Fruit fly (Drosophila melanogaster) whole organism, embryonic: Measurements from ENCODE around the gene CG6195.

Experiments used
- ATbp ChIP-seq: fragments of 200-800 bp; sonication (Bioruptor generic); optimal IDR thresholded peaks from 2 replicates; lab custom pipeline; 2017; ENCODE audit warnings: missing biosample characterization, mild to moderate bottlenecking, missing genetic modification characterization, missing genetic modification reagents
- B-H1 ChIP-seq: fragments of 200-800 bp; sonication (Bioruptor generic); IDR thresholded peaks from 3 replicates; pipeline ENCODE4 v1.3.6; 2022; ENCODE audit warnings: missing biosample characterization, missing genetic modification characterization
- Bdp1 ChIP-seq: fragments of 200-800 bp; sonication (Bioruptor generic); optimal IDR thresholded peaks from 3 replicates; lab custom pipeline; 2016; ENCODE audit warnings: missing biosample characterization, missing genetic modification characterization
- Bteb2 ChIP-seq: fragments of 200-800 bp; sonication (Bioruptor generic); optimal IDR thresholded peaks from 2 replicates; lab custom pipeline; 2016; ENCODE audit warnings: missing biosample characterization, missing genetic modification characterization
- CG10267 ChIP-seq: fragments of 200-800 bp; sonication (Bioruptor generic); optimal IDR thresholded peaks from 2 replicates; lab custom pipeline; 2018; ENCODE audit warnings: missing biosample characterization, mild to moderate bottlenecking, missing genetic modification characterization, moderate library complexity
- CG10321 ChIP-seq: fragments of 200-800 bp; sonication (Bioruptor generic); IDR thresholded peaks from 2 replicates; pipeline ENCODE4 v1.3.6; 2022; ENCODE audit warnings: missing biosample characterization, missing genetic modification characterization
- CG12155 ChIP-seq: fragments of 200-800 bp; sonication (Bioruptor generic); optimal IDR thresholded peaks from 3 replicates; lab custom pipeline; 2016; ENCODE audit warnings: missing biosample characterization, missing genetic modification characterization
- CG12942 ChIP-seq: fragments of 200-800 bp; sonication (Bioruptor generic); optimal IDR thresholded peaks from 3 replicates; lab custom pipeline; 2016; ENCODE audit warnings: missing biosample characterization, missing genetic modification characterization
- CG14710 ChIP-seq: fragments of 200-800 bp; sonication (Bioruptor generic); optimal IDR thresholded peaks from 3 replicates; lab custom pipeline; 2019; ENCODE audit warnings: missing biosample characterization, mild to moderate bottlenecking, missing genetic modification characterization, moderate library complexity
- CG15011 ChIP-seq: fragments of 200-800 bp; sonication (Bioruptor generic); optimal IDR thresholded peaks from 3 replicates; lab custom pipeline; 2018; ENCODE audit warnings: missing biosample characterization, mild to moderate bottlenecking, missing genetic modification characterization
- CG15073 ChIP-seq: fragments of 200-800 bp; sonication (Bioruptor generic); optimal IDR thresholded peaks from 2 replicates; lab custom pipeline; 2016; ENCODE audit warnings: missing biosample characterization, missing genetic modification characterization
- CG15601 ChIP-seq: fragments of 200-800 bp; sonication (Bioruptor generic); optimal IDR thresholded peaks from 3 replicates; lab custom pipeline; 2019; ENCODE audit warnings: missing biosample characterization, mild to moderate bottlenecking, missing genetic modification characterization, moderate library complexity
- CG16813 ChIP-seq: fragments of 200-800 bp; sonication (Bioruptor generic); IDR thresholded peaks from 3 replicates; pipeline ENCODE4 v1.3.6; 2022; ENCODE audit warnings: missing biosample characterization, missing genetic modification characterization; ENCODE audit not compliant: partially characterized antibody
- CG16863 ChIP-seq: fragments of 200-800 bp; sonication (Bioruptor generic); optimal IDR thresholded peaks from 3 replicates; lab custom pipeline; 2016; ENCODE audit warnings: missing biosample characterization, missing genetic modification characterization
- CG32767 ChIP-seq: fragments of 200-800 bp; sonication (Bioruptor generic); IDR thresholded peaks from 2 replicates; pipeline ENCODE4 v1.3.6; 2022; ENCODE audit warnings: missing biosample characterization, missing genetic modification characterization
- CG43689 ChIP-seq: fragments of 200-800 bp; sonication (Bioruptor generic); IDR thresholded peaks from 2 replicates; pipeline ENCODE4 v1.3.6; 2022; ENCODE audit warnings: missing biosample characterization, missing genetic modification characterization
- CG5953 ChIP-seq: fragments of 200-800 bp; sonication (Bioruptor generic); IDR thresholded peaks from 2 replicates; pipeline ENCODE4 v1.3.6; 2022; ENCODE audit warnings: missing biosample characterization, missing genetic modification characterization
- CG6765 ChIP-seq: fragments of 200-800 bp; sonication (Bioruptor generic); optimal IDR thresholded peaks from 3 replicates; lab custom pipeline; 2017; ENCODE audit warnings: missing biosample characterization, mild to moderate bottlenecking, missing genetic modification characterization
- CG7963 ChIP-seq: fragments of 200-800 bp; sonication (Bioruptor generic); IDR thresholded peaks from 3 replicates; pipeline ENCODE4 v1.3.6; 2022; ENCODE audit warnings: missing biosample characterization, missing genetic modification characterization; ENCODE audit not compliant: partially characterized antibody
- CG9437 ChIP-seq: fragments of 200-800 bp; sonication (Bioruptor generic); optimal IDR thresholded peaks from 2 replicates; lab custom pipeline; 2018; ENCODE audit warnings: missing biosample characterization, mild to moderate bottlenecking, missing genetic modification characterization
- CHES-1-like ChIP-seq: fragments of 200-800 bp; sonication (Bioruptor generic); optimal IDR thresholded peaks from 2 replicates; lab custom pipeline; 2016; ENCODE audit warnings: missing biosample characterization, missing genetic modification characterization
- CrebB ChIP-seq: fragments of 200-800 bp; sonication (Bioruptor generic); optimal IDR thresholded peaks from 3 replicates; lab custom pipeline; 2018; ENCODE audit warnings: missing biosample characterization, mild to moderate bottlenecking, missing genetic modification characterization
- Dek ChIP-seq: fragments of 200-800 bp; sonication (Bioruptor generic); optimal IDR thresholded peaks from 3 replicates; lab custom pipeline; 2019; ENCODE audit warnings: missing biosample characterization, mild to moderate bottlenecking, missing genetic modification characterization, moderate library complexity
- E2f2 ChIP-seq: fragments of 200-800 bp; sonication (Bioruptor generic); IDR thresholded peaks from 2 replicates; pipeline ENCODE4 v1.3.6; 2022; ENCODE audit warnings: missing biosample characterization, missing genetic modification characterization
- Ets65A ChIP-seq: fragments of 200-800 bp; sonication (Bioruptor generic); peaks from one replicate; lab custom pipeline; 2016; ENCODE audit warnings: missing biosample characterization, missing genetic modification characterization
- Hr3 ChIP-seq: fragments of 200-800 bp; sonication (Bioruptor generic); optimal IDR thresholded peaks from 3 replicates; lab custom pipeline; 2016; ENCODE audit warnings: missing biosample characterization, missing genetic modification characterization
- Mes4 ChIP-seq: fragments of 200-800 bp; sonication (Bioruptor generic); optimal IDR thresholded peaks from 2 replicates; lab custom pipeline; 2016; ENCODE audit warnings: missing biosample characterization, missing genetic modification characterization
- Ptx1 ChIP-seq: fragments of 200-800 bp; sonication (Bioruptor generic); IDR thresholded peaks from 2 replicates; pipeline ENCODE4 v1.3.6; 2022; ENCODE audit warnings: missing biosample characterization, missing genetic modification characterization
- Usf ChIP-seq: fragments of 200-800 bp; sonication (Bioruptor generic); optimal IDR thresholded peaks from 2 replicates; lab custom pipeline; 2017; ENCODE audit warnings: missing genotype, missing biosample characterization, missing genetic modification characterization
- Xbp1 ChIP-seq: fragments of 200-800 bp; sonication (Bioruptor generic); optimal IDR thresholded peaks from 3 replicates; lab custom pipeline; 2016; ENCODE audit warnings: missing biosample characterization, mild to moderate bottlenecking, missing genetic modification characterization
- ab ChIP-seq: fragments of 200-800 bp; sonication (Bioruptor generic); optimal IDR thresholded peaks from 2 replicates; lab custom pipeline; 2016; ENCODE audit warnings: missing biosample characterization, missing genetic modification characterization
- al ChIP-seq: fragments of 200-800 bp; sonication (Bioruptor generic); IDR thresholded peaks from 2 replicates; pipeline ENCODE4 v1.3.6; 2022; ENCODE audit warnings: missing biosample characterization, missing genetic modification characterization
- caup ChIP-seq: fragments of 200-800 bp; sonication (Bioruptor generic); optimal IDR thresholded peaks from 3 replicates; lab custom pipeline; 2017; ENCODE audit warnings: missing biosample characterization, mild to moderate bottlenecking, missing genetic modification characterization, moderate library complexity; ENCODE audit not compliant: severe bottlenecking
- disco-r ChIP-seq: fragments of 200-800 bp; sonication (Bioruptor generic); optimal IDR thresholded peaks from 2 replicates; lab custom pipeline; 2016; ENCODE audit warnings: missing biosample characterization, missing genetic modification characterization
- dmrt11E ChIP-seq: fragments of 200-800 bp; sonication (Bioruptor generic); optimal IDR thresholded peaks from 3 replicates; lab custom pipeline; 2018; ENCODE audit warnings: missing biosample characterization, mild to moderate bottlenecking, missing genetic modification characterization, moderate library complexity
- dpn ChIP-seq, 2 experiments: fragments of 200-800 bp; sonication (Bioruptor generic); optimal IDR thresholded peaks; 3 replicates each; lab custom pipeline; 2016; ENCODE audit warnings: missing biosample characterization in 2 of 2, missing genetic modification characterization in 2 of 2
- en ChIP-seq: fragments of 200-800 bp; sonication (Bioruptor generic); optimal IDR thresholded peaks from 2 replicates; lab custom pipeline; 2016; ENCODE audit warnings: missing biosample characterization, missing genetic modification characterization
- ftz-f1 ChIP-seq: fragments of 200-800 bp; sonication (Bioruptor generic); optimal IDR thresholded peaks from 2 replicates; lab custom pipeline; 2016; ENCODE audit warnings: missing biosample characterization, missing genetic modification characterization
- gem ChIP-seq: fragments of 200-800 bp; sonication (Bioruptor generic); optimal IDR thresholded peaks from 2 replicates; lab custom pipeline; 2019; ENCODE audit warnings: missing biosample characterization, mild to moderate bottlenecking, missing genetic modification characterization, moderate library complexity
- grn ChIP-seq: fragments of 200-800 bp; sonication (Bioruptor generic); optimal IDR thresholded peaks from 3 replicates; lab custom pipeline; 2017; ENCODE audit warnings: missing biosample characterization, missing genetic modification characterization
- hkb ChIP-seq, 2 experiments: fragments of 200-800 bp in 1 of 2; fragments of >200 bp in 1 of 2; sonication (Bioruptor generic) in 1 of 2; IDR thresholded peaks in 1 of 2; optimal IDR thresholded peaks in 1 of 2; 2 replicates each; pipeline versions ENCODE4 v1.3.6 to Lab custom; 2017 to 2022; ENCODE audit warnings: missing biosample characterization in 1 of 2, missing genetic modification characterization in 1 of 2
- inv ChIP-seq: fragments of 200-800 bp; sonication (Bioruptor generic); IDR thresholded peaks from 2 replicates; pipeline ENCODE4 v1.3.6; 2022; ENCODE audit warnings: missing biosample characterization, missing genetic modification characterization; ENCODE audit not compliant: partially characterized antibody
- jumu ChIP-seq: fragments of 200-800 bp; sonication (Bioruptor generic); optimal IDR thresholded peaks from 3 replicates; lab custom pipeline; 2016; ENCODE audit warnings: missing biosample characterization, missing genetic modification characterization
- lbe ChIP-seq: fragments of 200-800 bp; sonication (Bioruptor generic); optimal IDR thresholded peaks from 2 replicates; lab custom pipeline; 2016; ENCODE audit warnings: missing biosample characterization, mild to moderate bottlenecking, missing genetic modification characterization
- pb ChIP-seq: fragments of 200-800 bp; sonication (Bioruptor generic); optimal IDR thresholded peaks from 3 replicates; lab custom pipeline; 2016; ENCODE audit warnings: missing biosample characterization, missing genetic modification characterization
- pita ChIP-seq: fragments of 200-800 bp; sonication (Bioruptor generic); optimal IDR thresholded peaks from 2 replicates; lab custom pipeline; 2017; ENCODE audit warnings: missing biosample characterization, mild to moderate bottlenecking, missing genetic modification characterization
- row ChIP-seq: fragments of 200-800 bp; sonication (Bioruptor generic); IDR thresholded peaks from 3 replicates; pipeline ENCODE4 v1.3.6; 2022; ENCODE audit warnings: missing biosample characterization, missing genetic modification characterization
- sc ChIP-seq, 3 experiments: fragments of >200 bp in 2 of 3; fragments of 200-800 bp in 1 of 3; sonication (Bioruptor generic) in 1 of 3; optimal IDR thresholded peaks; 2 replicates in 2 of 3; 3 replicates in 1 of 3; lab custom pipeline; 2017; ENCODE audit warnings: mild to moderate bottlenecking in 1 of 3, missing biosample characterization in 1 of 3, missing genetic modification characterization in 1 of 3, missing genetic modification reagents in 1 of 3
- sens ChIP-seq: fragments of 200-800 bp; sonication (Bioruptor generic); peaks from one replicate; lab custom pipeline; 2016; ENCODE audit warnings: missing biosample characterization, missing genetic modification characterization
- sima ChIP-seq: fragments of 200-800 bp; sonication (Bioruptor generic); optimal IDR thresholded peaks from 2 replicates; lab custom pipeline; 2016; ENCODE audit warnings: missing biosample characterization, missing genetic modification characterization
- sisA ChIP-seq: fragments of 200-800 bp; sonication (Bioruptor generic); IDR thresholded peaks from 2 replicates; pipeline ENCODE4 v1.3.6; 2022; ENCODE audit warnings: missing biosample characterization, missing genetic modification characterization

Gene CG6195

dm6 chr3R:19642893-19643270 lies 5.3 kb downstream of the CG6195 start (continued):
- TF ChIP-seq CG15601 (tag; lab: Kevin White, UChicago) (no peak), E2f2 (GFP tag; lab: Robert Waterston, UW) (peak; percentile 70), CG10321 (no peak), dpn (GFP tag; optimal IDR thresholded peaks at IDR 0.05; lab: Kevin White, UChicago) (no peak), CG5953 (GFP tag; lab: Robert Waterston, UW) (no peak), jumu (GFP tag; lab: Kevin White, UChicago) (no peak), caup (GFP tag; lab: Kevin White, UChicago) (no peak), CG9437 (GFP tag; lab: Kevin White, UChicago) (peak; percentile 25), CrebB (tag; lab: Kevin White, UChicago) (no peak), Xbp1 (no peak), ab (GFP tag; lab: Kevin White, UChicago) (no peak), Dek (tag; lab: Kevin White, UChicago) (no peak), CG16813 (peak; percentile 69), dmrt11E (tag; lab: Kevin White, UChicago) (no peak), CG10267 (tag; lab: Kevin White, UChicago) (peak; percentile 87), inv (peak; percentile 53), CG6765 (no peak), CG15073 (GFP tag; lab: Kevin White, UChicago) (no peak), Usf (GFP tag; lab: Kevin White, UChicago) (no peak), Ptx1 (GFP tag; lab: Robert Waterston, UW) (no peak), gem (tag; lab: Kevin White, UChicago) (no peak), CG43689 (GFP tag; lab: Robert Waterston, UW) (no peak), pita (GFP tag; lab: Kevin White, UChicago) (no peak), ATbp (GFP tag; lab: Kevin White, UChicago) (no peak), disco-r (GFP tag; lab: Kevin White, UChicago) (no peak), lbe (GFP tag; lab: Kevin White, UChicago) (peak; percentile 41), CG7963 (GFP tag; lab: Robert Waterston, UW) (peak; percentile 69; the same call in 2 of the 3 replicates), ftz-f1 (GFP tag; lab: Kevin White, UChicago) (no peak), Mes4 (GFP tag; lab: Kevin White, UChicago) (no peak), pb (GFP tag; lab: Kevin White, UChicago) (no peak), grn (no peak), CHES-1-like (GFP tag; lab: Kevin White, UChicago) (no peak), row (GFP tag; lab: Robert Waterston, UW) (peak; percentile 40; the same call in 2 of the 3 replicates), sima (GFP tag; lab: Kevin White, UChicago) (no peak), B-H1 (no peak), Ets65A (no peak), CG12155 (GFP tag; lab: Kevin White, UChicago) (peak; percentile 76), CG15011 (GFP tag; lab: Kevin White, UChicago) (no peak), CG32767 (GFP tag; lab: Robert Waterston, UW) (no peak), CG14710 (tag; lab: Kevin White, UChicago) (peak; percentile 8), sisA (GFP tag; lab: Robert Waterston, UW) (no peak), Bdp1 (no peak), sc (optimal IDR thresholded peaks at IDR 0.05; lab: Kevin White, UChicago) (no peak), sc (GFP tag; optimal IDR thresholded peaks at IDR 0.05; lab: Kevin White, UChicago) (no peak), Hr3 (GFP tag; lab: Kevin White, UChicago) (no peak), en (GFP tag; lab: Kevin White, UChicago) (no peak), al (GFP tag; lab: Robert Waterston, UW) (no peak), hkb (optimal IDR thresholded peaks at IDR 0.05; lab: Kevin White, UChicago) (no peak), hkb (GFP tag; IDR thresholded peaks at IDR 0.05; lab: Robert Waterston, UW) (no peak), CG12942 (GFP tag; lab: Kevin White, UChicago) (no peak), CG16863 (GFP tag; lab: Kevin White, UChicago) (no peak), Bteb2 (GFP tag; lab: Kevin White, UChicago) (no peak), sens (GFP tag; lab: Kevin White, UChicago) (peak; percentile 87)
